Fruit fly (Drosophila melanogaster) whole organism, embryonic: ENCODE results near the gene CG44303.

Experiments
- Atf6 ChIP-seq: fragments of 200-800 bp; sonication (Bioruptor generic); IDR thresholded peaks from 2 replicates; pipeline ENCODE4 v1.3.6; 2022; ENCODE audit warnings: missing biosample characterization, missing genetic modification characterization
- C15 ChIP-seq: fragments of 200-800 bp; sonication (Bioruptor generic); IDR thresholded peaks from 3 replicates; pipeline ENCODE4 v1.3.6; 2022; ENCODE audit warnings: missing biosample characterization, missing genetic modification characterization
- CG10979 ChIP-seq: fragments of 200-800 bp; sonication (Bioruptor generic); optimal IDR thresholded peaks from 2 replicates; lab custom pipeline; 2018; ENCODE audit warnings: missing biosample characterization, mild to moderate bottlenecking, missing genetic modification characterization, moderate library complexity
- CG13123 ChIP-seq: fragments of 200-800 bp; sonication (Bioruptor generic); optimal IDR thresholded peaks from 2 replicates; lab custom pipeline; 2016; ENCODE audit warnings: missing biosample characterization, missing genetic modification characterization
- CG13287 ChIP-seq: fragments of 200-800 bp; sonication (Bioruptor generic); IDR thresholded peaks from 2 replicates; pipeline ENCODE4 v1.3.6; 2022; ENCODE audit warnings: missing biosample characterization, missing genetic modification characterization; ENCODE audit not compliant: partially characterized antibody
- CG14441 ChIP-seq: fragments of 200-800 bp; sonication (Bioruptor generic); IDR thresholded peaks from 2 replicates; pipeline ENCODE4 v1.3.6; 2022; ENCODE audit warnings: missing biosample characterization, missing genetic modification characterization
- CG15073 ChIP-seq: fragments of 200-800 bp; sonication (Bioruptor generic); optimal IDR thresholded peaks from 2 replicates; lab custom pipeline; 2016; ENCODE audit warnings: missing biosample characterization, missing genetic modification characterization
- CG15601 ChIP-seq: fragments of 200-800 bp; sonication (Bioruptor generic); optimal IDR thresholded peaks from 3 replicates; lab custom pipeline; 2019; ENCODE audit warnings: missing biosample characterization, mild to moderate bottlenecking, missing genetic modification characterization, moderate library complexity
- CG1647 ChIP-seq: fragments of 200-800 bp; sonication (Bioruptor generic); optimal IDR thresholded peaks from 3 replicates; lab custom pipeline; 2016; ENCODE audit warnings: missing biosample characterization, missing genetic modification characterization
- CG17328 ChIP-seq: fragments of 200-800 bp; sonication (Bioruptor generic); IDR thresholded peaks from 2 replicates; pipeline ENCODE4 v1.3.6; 2022; ENCODE audit warnings: missing biosample characterization, missing genetic modification characterization
- CG18476 ChIP-seq: fragments of 200-800 bp; sonication (Bioruptor generic); optimal IDR thresholded peaks from 2 replicates; lab custom pipeline; 2016; ENCODE audit warnings: missing biosample characterization, mild to moderate bottlenecking, missing genetic modification characterization
- CG2712 ChIP-seq: fragments of 200-800 bp; optimal IDR thresholded peaks from 3 replicates; lab custom pipeline; 2019; ENCODE audit warnings: missing biosample characterization, mild to moderate bottlenecking, missing genetic modification characterization, moderate library complexity
- CG30431 ChIP-seq: fragments of 200-800 bp; sonication (Bioruptor generic); optimal IDR thresholded peaks from 2 replicates; lab custom pipeline; 2017; ENCODE audit warnings: missing biosample characterization, missing genetic modification characterization
- CG31224 ChIP-seq: fragments of 200-800 bp; sonication (Bioruptor generic); IDR thresholded peaks from 2 replicates; pipeline ENCODE4 v1.3.6; 2022; ENCODE audit warnings: missing biosample characterization, missing genetic modification characterization
- CG31441 ChIP-seq: fragments of 200-800 bp; sonication (Bioruptor generic); IDR thresholded peaks from 2 replicates; pipeline ENCODE4 v1.3.6; 2022; ENCODE audit warnings: missing biosample characterization, missing genetic modification characterization
- CG3407 ChIP-seq: fragments of 200-800 bp; sonication (Bioruptor generic); optimal IDR thresholded peaks from 2 replicates; lab custom pipeline; 2018; ENCODE audit warnings: missing biosample characterization, mild to moderate bottlenecking, missing genetic modification characterization
- CG34376 ChIP-seq: fragments of 200-800 bp; sonication (Bioruptor generic); optimal IDR thresholded peaks from 2 replicates; lab custom pipeline; 2018; ENCODE audit warnings: missing biosample characterization, mild to moderate bottlenecking, missing genetic modification characterization
- CG3995 ChIP-seq: fragments of 200-800 bp; sonication (Bioruptor generic); optimal IDR thresholded peaks from 3 replicates; lab custom pipeline; 2016; ENCODE audit warnings: missing biosample characterization, missing genetic modification characterization
- CG4328 ChIP-seq: fragments of 200-800 bp; sonication (Bioruptor generic); optimal IDR thresholded peaks from 3 replicates; lab custom pipeline; 2017; ENCODE audit warnings: missing biosample characterization, missing genetic modification reagents, missing genetic modification characterization
- CG7745 ChIP-seq: fragments of 200-800 bp; sonication (Bioruptor generic); optimal IDR thresholded peaks from 2 replicates; lab custom pipeline; 2018; ENCODE audit warnings: missing biosample characterization, mild to moderate bottlenecking, missing genetic modification characterization, moderate library complexity
- CG7987 ChIP-seq: fragments of 200-800 bp; sonication (Bioruptor generic); optimal IDR thresholded peaks from 2 replicates; lab custom pipeline; 2018; ENCODE audit warnings: missing biosample characterization, mild to moderate bottlenecking, missing genetic modification characterization, moderate library complexity
- CG8359 ChIP-seq: fragments of 200-800 bp; sonication (Bioruptor generic); optimal IDR thresholded peaks from 2 replicates; lab custom pipeline; 2017; ENCODE audit warnings: missing biosample characterization, mild to moderate bottlenecking, missing genetic modification characterization, borderline replicate concordance
- CG8765 ChIP-seq: fragments of 200-800 bp; sonication (Bioruptor generic); IDR thresholded peaks from 2 replicates; pipeline ENCODE4 v1.3.6; 2022; ENCODE audit warnings: missing biosample characterization, missing genetic modification characterization
- CG8924 ChIP-seq: fragments of 200-800 bp; optimal IDR thresholded peaks from 3 replicates; lab custom pipeline; 2019; ENCODE audit warnings: missing biosample characterization, mild to moderate bottlenecking, missing genetic modification characterization, moderate library complexity
- CG9609 ChIP-seq: fragments of 200-800 bp; sonication (Bioruptor generic); optimal IDR thresholded peaks from 3 replicates; lab custom pipeline; 2016; ENCODE audit warnings: missing biosample characterization, missing genetic modification characterization
- CoRest ChIP-seq: fragments of 200-800 bp; sonication (Bioruptor generic); optimal IDR thresholded peaks from 3 replicates; lab custom pipeline; 2018; ENCODE audit warnings: missing biosample characterization, mild to moderate bottlenecking, missing genetic modification characterization, moderate library complexity
- D ChIP-seq, 2 experiments: fragments of 200-800 bp in 1 of 2; fragments of >200 bp in 1 of 2; sonication (Bioruptor generic) in 1 of 2; optimal IDR thresholded peaks; 2 replicates in 1 of 2; 3 replicates in 1 of 2; lab custom pipeline; 2017; ENCODE audit warnings: mild to moderate bottlenecking in 1 of 2, missing biosample characterization in 1 of 2, missing genetic modification characterization in 1 of 2, missing genetic modification reagents in 1 of 2
- Dll ChIP-seq: fragments of 200-800 bp; sonication (Bioruptor generic); IDR thresholded peaks from 4 replicates; pipeline ENCODE4 v1.3.6; 2022; ENCODE audit warnings: missing biosample characterization, missing genetic modification characterization; ENCODE audit not compliant: partially characterized antibody
- ERR ChIP-seq: fragments of 200-800 bp; sonication (Bioruptor generic); optimal IDR thresholded peaks from 2 replicates; lab custom pipeline; 2016; ENCODE audit warnings: missing biosample characterization, missing genetic modification characterization
- Fer2 ChIP-seq: fragments of 200-800 bp; sonication (Bioruptor generic); optimal IDR thresholded peaks from 2 replicates; lab custom pipeline; 2018; ENCODE audit warnings: missing biosample characterization, mild to moderate bottlenecking, missing genetic modification characterization, moderate library complexity
- Hsf ChIP-seq: fragments of 200-800 bp; sonication (Bioruptor generic); optimal IDR thresholded peaks from 3 replicates; lab custom pipeline; 2016; ENCODE audit warnings: missing biosample characterization, missing genetic modification characterization
- NK7.1 ChIP-seq: fragments of 200-800 bp; sonication (Bioruptor generic); optimal IDR thresholded peaks from 3 replicates; lab custom pipeline; 2016; ENCODE audit warnings: missing biosample characterization, missing genetic modification characterization
- Pdp1 ChIP-seq, 2 experiments: fragments of 200-800 bp; sonication (Bioruptor generic); optimal IDR thresholded peaks; 3 replicates each; lab custom pipeline; 2016; ENCODE audit warnings: missing biosample characterization in 2 of 2, missing genetic modification characterization in 2 of 2, mild to moderate bottlenecking in 1 of 2, moderate library complexity in 1 of 2
- Sin3A ChIP-seq: fragments of >200 bp; optimal IDR thresholded peaks from 2 replicates; lab custom pipeline; 2018
- Six4 ChIP-seq: fragments of 200-800 bp; sonication (Bioruptor generic); optimal IDR thresholded peaks from 2 replicates; lab custom pipeline; 2016; ENCODE audit warnings: missing biosample characterization, missing genetic modification characterization
- Sox102F ChIP-seq: fragments of 200-800 bp; sonication (Bioruptor generic); optimal IDR thresholded peaks from 2 replicates; lab custom pipeline; 2018; ENCODE audit warnings: missing biosample characterization, mild to moderate bottlenecking, missing genetic modification characterization, moderate library complexity
- Ssrp ChIP-seq: fragments of 200-800 bp; sonication (Bioruptor generic); optimal IDR thresholded peaks from 2 replicates; lab custom pipeline; 2018; ENCODE audit warnings: missing biosample characterization, mild to moderate bottlenecking, missing genetic modification characterization, moderate library complexity
- Xbp1 ChIP-seq: fragments of 200-800 bp; sonication (Bioruptor generic); optimal IDR thresholded peaks from 3 replicates; lab custom pipeline; 2016; ENCODE audit warnings: missing biosample characterization, mild to moderate bottlenecking, missing genetic modification characterization
- YL-1 ChIP-seq: fragments of 200-800 bp; sonication (Bioruptor generic); optimal IDR thresholded peaks from 3 replicates; lab custom pipeline; 2017; ENCODE audit warnings: missing biosample characterization, mild to moderate bottlenecking, missing genetic modification characterization
- chif ChIP-seq, 2 experiments: fragments of 200-800 bp; sonication (Bioruptor generic); optimal IDR thresholded peaks; 3 replicates each; lab custom pipeline; 2016; ENCODE audit warnings: missing biosample characterization in 2 of 2, missing genetic modification characterization in 2 of 2
- dm ChIP-seq: fragments of 200-800 bp; sonication (Bioruptor generic); optimal IDR thresholded peaks from 3 replicates; lab custom pipeline; 2016; ENCODE audit warnings: missing biosample characterization, missing genetic modification characterization
- dmrt99B ChIP-seq: fragments of 200-800 bp; sonication (Bioruptor generic); optimal IDR thresholded peaks from 2 replicates; lab custom pipeline; 2018; ENCODE audit warnings: missing biosample characterization, mild to moderate bottlenecking, missing genetic modification characterization, moderate library complexity
- gce ChIP-seq: fragments of 200-800 bp; sonication (Bioruptor generic); IDR thresholded peaks from 3 replicates; pipeline ENCODE4 v1.3.6; 2022; ENCODE audit warnings: missing biosample characterization, missing genetic modification characterization
- grau ChIP-seq: fragments of 200-800 bp; optimal IDR thresholded peaks from 3 replicates; lab custom pipeline; 2019; ENCODE audit warnings: missing biosample characterization, mild to moderate bottlenecking, missing genetic modification characterization, moderate library complexity
- insv ChIP-seq, 2 experiments: fragments of 200-800 bp; sonication (Bioruptor generic); optimal IDR thresholded peaks; 3 replicates each; lab custom pipeline; 2016 to 2018; ENCODE audit warnings: missing biosample characterization in 2 of 2, missing genetic modification characterization in 2 of 2
- sqz ChIP-seq: fragments of 200-800 bp; sonication (Bioruptor generic); optimal IDR thresholded peaks from 3 replicates; lab custom pipeline; 2018; ENCODE audit warnings: missing biosample characterization, mild to moderate bottlenecking, missing genetic modification characterization
- tap ChIP-seq: fragments of 200-800 bp; optimal IDR thresholded peaks from 3 replicates; lab custom pipeline; 2019; ENCODE audit warnings: missing biosample characterization, mild to moderate bottlenecking, missing genetic modification characterization, moderate library complexity
- tx ChIP-seq: fragments of 200-800 bp; sonication (Bioruptor generic); optimal IDR thresholded peaks from 2 replicates; lab custom pipeline; 2016; ENCODE audit warnings: missing biosample characterization, missing genetic modification characterization
- yki ChIP-seq: fragments of >200 bp; optimal IDR thresholded peaks from 3 replicates; lab custom pipeline; 2018
- zfh1 ChIP-seq: fragments of 200-800 bp; sonication (Bioruptor generic); IDR thresholded peaks from 3 replicates; pipeline ENCODE4 v1.3.6; 2022; ENCODE audit warnings: missing biosample characterization, missing genetic modification characterization

The CG44303 gene

dm6 chrX:6656023-6656594 is 31.1 kb downstream of the CG44303 start (continued):
- peak; percentile 9 for TF ChIP-seq YL-1 (GFP tag; lab: Kevin White, UChicago)
- TF ChIP-seq D (optimal IDR thresholded peaks at IDR 0.05; lab: Kevin White, UChicago): no peak
- TF ChIP-seq D (GFP tag; optimal IDR thresholded peaks at IDR 0.05; lab: Kevin White, UChicago): peak; percentile 79
- TF ChIP-seq CG15073 (GFP tag; lab: Kevin White, UChicago): no peak
- TF ChIP-seq ERR (GFP tag; lab: Kevin White, UChicago): peak; percentile 69
- peak; percentile 49 for TF ChIP-seq CG15601 (tag; lab: Kevin White, UChicago)
- TF ChIP-seq grau: peak; percentile 86
- no peak for TF ChIP-seq Sin3A (lab: Kevin White, UChicago)
- TF ChIP-seq CG18476: peak; percentile 74
- TF ChIP-seq NK7.1: peak; percentile 70
- TF ChIP-seq sqz (GFP tag; lab: Kevin White, UChicago): peak; percentile 56
- peak; percentile 86 for TF ChIP-seq CG8924
- peak; percentile 50 for TF ChIP-seq CG3407
- TF ChIP-seq CG1647 (GFP tag; lab: Kevin White, UChicago): peak; percentile 70
- peak; percentile 76 for TF ChIP-seq CG17328 (GFP tag; lab: Robert Waterston, UW)
- peak; percentile 81 to 82 for TF ChIP-seq chif (GFP tag; optimal IDR thresholded peaks at IDR 0.05; lab: Kevin White, UChicago)
- peak; percentile 88 for TF ChIP-seq CoRest (tag; lab: Kevin White, UChicago)
- peak; percentile 53 for TF ChIP-seq CG34376 (GFP tag; lab: Kevin White, UChicago)
- TF ChIP-seq Sox102F (GFP tag; lab: Kevin White, UChicago): peak; percentile 84
- TF ChIP-seq CG30431 (GFP tag; lab: Kevin White, UChicago): peak; percentile 76
- peak; percentile 49 for TF ChIP-seq Fer2 (tag; lab: Kevin White, UChicago)
- TF ChIP-seq C15 (GFP tag; lab: Robert Waterston, UW): peak; percentile 70; the same call in 1 of the 3 replicates
- peak; percentile 87 for TF ChIP-seq Xbp1 (GFP tag; lab: Kevin White, UChicago)
- TF ChIP-seq CG8359: peak; percentile 30
- TF ChIP-seq Pdp1 (GFP tag; optimal IDR thresholded peaks at IDR 0.05; lab: Kevin White, UChicago): peak; percentile 70 to 89
- peak; percentile 81 for TF ChIP-seq zfh1 (GFP tag; lab: Robert Waterston, UW)
- peak; percentile 69 for TF ChIP-seq tx
- peak; percentile 69 for TF ChIP-seq CG4328
- peak; percentile 89 for TF ChIP-seq dmrt99B (tag; lab: Kevin White, UChicago)
- peak; percentile 71 for TF ChIP-seq dm (GFP tag; lab: Kevin White, UChicago)
- TF ChIP-seq CG13287 (GFP tag; lab: Robert Waterston, UW): no peak
- TF ChIP-seq Dll: no peak
- peak; percentile 83 for TF ChIP-seq CG9609
- TF ChIP-seq CG8765 (GFP tag; lab: Robert Waterston, UW): peak; percentile 71
- TF ChIP-seq CG7987 (GFP tag; lab: Kevin White, UChicago): peak; percentile 40
- peak; percentile 81 for TF ChIP-seq tap (tag; lab: Kevin White, UChicago)
- peak; percentile 83 for TF ChIP-seq Hsf (GFP tag; lab: Kevin White, UChicago)
- peak; percentile 74 for TF ChIP-seq CG13123
- TF ChIP-seq Ssrp (tag; lab: Kevin White, UChicago): peak; percentile 74
- TF ChIP-seq Atf6 (GFP tag; lab: Robert Waterston, UW): peak; percentile 88; the same call in 1 of the 2 replicates
- TF ChIP-seq CG7745 (tag; lab: Kevin White, UChicago): no peak
- TF ChIP-seq yki (lab: Kevin White, UChicago): no peak
- peak; percentile 82 for TF ChIP-seq CG10979 (tag; lab: Kevin White, UChicago)
- peak; percentile 82 for TF ChIP-seq CG31441 (GFP tag; lab: Robert Waterston, UW)
- peak; percentile 51 for TF ChIP-seq CG3995 (GFP tag; lab: Kevin White, UChicago)
- TF ChIP-seq CG31224 (GFP tag; lab: Robert Waterston, UW): peak; percentile 99
- peak in 1 of 2 experiments; percentile 29 for TF ChIP-seq insv (GFP tag; optimal IDR thresholded peaks at IDR 0.05; lab: Kevin White, UChicago)
- peak; percentile 83 for TF ChIP-seq CG2712
- peak; percentile 82 for TF ChIP-seq CG14441 (GFP tag; lab: Robert Waterston, UW)
- TF ChIP-seq gce (GFP tag; lab: Robert Waterston, UW): peak; percentile 67; the same call in 1 of the 3 replicates
- TF ChIP-seq Six4 (GFP tag; lab: Kevin White, UChicago): peak; percentile 64
